Worm (Caenorhabditis elegans) whole organism, dauer: ENCODE results near the gene K02E2.11.
"Not testable (repeated sequence)": the region's sequence is repeated elsewhere in the genome, so short reads cannot be mapped to it uniquely, and the experiment has no call there.

Experiments
- unc-62 ChIP-seq: sonication (generic microtip); optimal IDR thresholded peaks from 2 replicates; lab custom pipeline; 2017; ENCODE audit warnings: missing biosample characterization, missing genetic modification reagents, missing genetic modification characterization

The K02E2.11 gene

ce11 chrV:20383065-20383609 is at the start of gene K02E2.11:
K02E2.11 (plus strand) TSS chrV:20383315.
- TF ChIP-seq unc-62, result no peak

ce11 chrV:20335264-20335663 is 47.9 kb upstream of the K02E2.11 start, which contains the start of gene Y38H6A.5:
Y38H6A.5 (minus strand) TSS chrV:20335364.
- TF ChIP-seq unc-62, result no peak

- no peak for TF ChIP-seq unc-62
Observed at ce11 chrV:20338020-20338419, 45.1 kb upstream of the K02E2.11 start.

ce11 chrV:20338870-20339269 is 44.2 kb upstream of the K02E2.11 start:
- TF ChIP-seq unc-62, result no peak

- TF ChIP-seq unc-62, result no peak
Observed at ce11 chrV:20344889-20345288, 38.2 kb upstream of the K02E2.11 start, which contains the start of gene Y38H6A.3. Y38H6A.3 (plus strand) TSS chrV:20345189.

DNA sequence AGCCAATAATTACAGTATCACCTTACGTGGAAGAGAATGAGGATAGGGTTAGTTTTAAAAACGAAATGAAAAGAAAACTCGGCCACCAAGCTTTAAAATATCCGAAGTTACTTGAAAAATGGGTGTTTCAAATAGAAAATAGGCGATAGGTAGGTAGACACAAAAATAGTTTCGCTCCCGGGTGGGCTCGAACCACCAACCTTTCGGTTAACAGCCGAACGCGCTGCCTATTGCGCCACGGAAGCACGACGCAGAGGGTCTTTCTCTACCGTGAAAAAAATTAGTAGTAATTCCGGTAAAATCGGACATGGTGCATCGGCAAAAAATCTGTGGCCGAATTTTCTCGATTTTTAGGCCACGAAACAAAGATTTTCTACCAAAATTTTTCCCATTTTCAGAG is 35.5 kb upstream of the K02E2.11 start:
- no peak for TF ChIP-seq unc-62

- TF ChIP-seq unc-62, result no peak
Observed at ce11 chrV:20350382-20350781, 32.7 kb upstream of the K02E2.11 start.

- TF ChIP-seq unc-62, result no peak
Observed at ce11 chrV:20351195-20351594, 31.9 kb upstream of the K02E2.11 start, which contains the start of gene K02E2.1. K02E2.1 (plus strand) TSS chrV:20351495.

ce11 chrV:20356472-20356871 is 26.6 kb upstream of the K02E2.11 start, which contains the start of gene grd-11:
grd-11 (plus strand) TSS chrV:20356772.
- TF ChIP-seq unc-62, result no peak

- no peak for TF ChIP-seq unc-62
Observed at ce11 chrV:20366839-20367238, 16.3 kb upstream of the K02E2.11 start, which contains the start of gene K02E2.8. K02E2.8 (minus strand) TSS chrV:20366939.

DNA sequence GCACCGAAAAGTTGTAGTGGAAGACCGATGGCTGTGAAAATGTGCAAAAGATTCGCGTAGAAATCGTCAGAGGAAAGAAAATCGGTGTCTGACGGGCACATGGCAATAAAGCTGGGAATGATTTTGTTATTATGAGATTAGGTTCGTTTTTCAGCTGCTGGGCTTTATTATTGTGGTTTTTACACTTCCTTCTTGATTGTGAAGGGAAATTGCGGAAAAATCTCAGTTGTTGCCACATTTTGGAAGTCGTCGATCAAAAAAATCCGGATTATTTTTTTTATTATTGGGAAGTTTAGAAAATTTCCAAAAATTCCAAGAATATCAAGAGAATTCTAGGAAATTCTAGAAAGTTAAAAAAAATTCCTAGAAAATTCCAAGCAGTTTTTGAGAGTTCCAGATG is 14.0 kb upstream of the K02E2.11 start, which contains the start of gene srh-177:
srh-177 (minus strand) TSS at position 101 of the 400 bp plus-strand sequence.
- not testable (repeated sequence) for TF ChIP-seq unc-62

DNA sequence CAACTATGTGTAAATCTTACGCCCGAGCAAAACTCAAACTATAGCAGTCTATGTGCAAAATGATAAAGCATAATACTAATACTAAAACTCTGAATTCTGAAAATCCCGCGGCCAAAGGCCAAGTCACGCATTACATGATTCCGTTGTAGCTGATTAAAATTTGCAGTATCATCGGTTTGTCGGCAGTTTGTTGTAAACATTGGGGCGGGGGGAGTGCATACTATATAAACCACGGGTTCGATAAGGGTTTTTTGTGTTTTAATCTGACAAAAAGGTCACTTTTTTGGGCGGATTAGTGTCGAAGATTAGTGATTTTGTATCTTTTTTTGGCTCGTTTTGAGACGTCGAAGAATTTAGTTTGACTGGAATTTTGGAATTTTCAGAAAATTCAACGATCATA is 8.6 kb upstream of the K02E2.11 start:
- no peak for TF ChIP-seq unc-62

- TF ChIP-seq unc-62, result no peak
Observed at ce11 chrV:20375236-20375635, 7.9 kb upstream of the K02E2.11 start, which contains the start of gene ins-35. ins-35 (plus strand) TSS chrV:20375536.

DNA sequence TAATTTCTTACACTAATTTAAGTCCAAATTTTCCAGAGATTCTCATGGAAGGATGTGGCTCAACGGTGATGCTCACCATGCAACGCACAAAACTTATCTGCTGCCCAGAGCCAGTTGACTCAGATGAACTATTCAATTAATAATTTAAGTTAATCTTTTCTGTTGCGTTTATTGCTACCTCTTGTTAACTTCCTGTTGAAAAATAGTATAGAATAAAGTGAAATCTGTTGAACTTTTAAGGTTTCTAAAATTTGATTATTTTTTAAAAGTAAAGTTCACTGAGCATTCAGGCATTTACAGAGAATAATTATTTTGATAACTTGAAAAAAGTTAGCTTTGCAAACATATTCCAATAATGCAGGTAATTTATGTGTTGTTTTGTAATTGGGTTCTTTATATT is 7.0 kb upstream of the K02E2.11 start:
- TF ChIP-seq unc-62, result no peak

DNA sequence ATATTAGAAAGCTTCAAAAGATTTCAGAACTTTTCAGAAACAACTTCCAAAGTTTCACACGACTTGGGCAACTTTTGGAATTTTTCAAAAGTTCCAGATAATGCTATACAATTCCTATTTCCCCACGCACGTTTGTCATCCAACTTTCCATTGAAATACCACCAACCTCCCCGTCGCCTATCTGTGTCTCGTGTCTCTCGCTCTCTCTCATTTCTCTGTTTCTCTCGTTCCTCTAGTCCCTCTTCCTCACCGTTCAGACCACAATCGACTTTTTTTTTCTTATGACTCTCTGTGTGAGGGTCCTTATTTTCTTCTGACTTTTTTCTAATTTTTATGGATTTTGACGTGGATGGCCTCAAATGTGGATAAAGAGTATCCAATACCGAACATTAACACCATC is 2.8 kb upstream of the K02E2.11 start, which contains the start of gene K02E2.6:
K02E2.6 (plus strand) TSS at position 242 of the 400 bp plus-strand sequence.
- TF ChIP-seq unc-62, result no peak

ce11 chrV:20386942-20387341 is 3.8 kb downstream of the K02E2.11 start, which contains the start of gene K02E2.7:
K02E2.7 (minus strand) TSS chrV:20387042.
- no peak for TF ChIP-seq unc-62

ce11 chrV:20387415-20387814 is 4.3 kb downstream of the K02E2.11 start, which contains the start of gene F53H2.1:
F53H2.1 (plus strand) TSS chrV:20387715.
- no peak for TF ChIP-seq unc-62

DNA sequence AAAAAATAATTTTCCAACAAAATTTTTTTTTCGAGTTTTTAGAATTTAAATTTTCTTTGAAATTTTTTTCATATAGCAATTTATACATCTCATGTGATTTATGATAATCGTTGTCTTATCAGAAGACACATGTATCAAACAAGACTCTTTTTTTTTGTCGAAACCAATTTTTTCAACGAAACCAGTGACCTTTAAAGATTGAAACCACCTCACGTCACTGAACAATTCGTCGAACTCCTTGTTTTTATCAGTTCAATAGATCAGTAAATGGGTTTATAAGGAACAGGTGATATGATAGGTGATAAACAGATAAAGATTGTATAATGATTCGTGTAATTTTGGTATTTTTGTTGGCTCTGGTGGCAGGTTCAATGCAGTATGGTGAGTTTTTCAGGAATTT is 10.7 kb downstream of the K02E2.11 start, which contains the start of gene cnc-7:
cnc-7 (plus strand) TSS at position 301 of the 400 bp plus-strand sequence.
- no peak for TF ChIP-seq unc-62
